Worm (Caenorhabditis elegans) whole organism, midembryonic: ENCODE measurements around the gene K08D8.5.

Experiments
- T22C8.4 ChIP-seq: fragments of 200-800 bp; sonication (Bioruptor generic); IDR thresholded peaks from 2 replicates; pipeline ENCODE4 v1.3.6; 2022; ENCODE audit warnings: missing genetic modification characterization, missing compliant biosample characterization
- cog-1 ChIP-seq: sonication (generic microtip); optimal IDR thresholded peaks from 2 replicates; lab custom pipeline; 2016; ENCODE audit warnings: missing genetic modification characterization, missing compliant biosample characterization
- flt-1 ChIP-seq: fragments of 200-800 bp; sonication (Bioruptor generic); IDR thresholded peaks from 2 replicates; pipeline ENCODE4 v1.3.6; 2022; ENCODE audit warnings: missing genetic modification characterization, missing compliant biosample characterization
- klf-2 ChIP-seq: fragments of 200-800 bp; sonication (Bioruptor generic); conservative IDR thresholded peaks from 2 replicates; pipeline ENCODE4 v1.3.6; 2022; ENCODE audit warnings: missing genetic modification reagents, missing genetic modification characterization, missing compliant biosample characterization
- med-1 ChIP-seq: sonication (generic microtip); optimal IDR thresholded peaks from 2 replicates; lab custom pipeline; 2017; ENCODE audit warnings: missing genetic modification characterization, mild to moderate bottlenecking, missing compliant biosample characterization, antibody characterized with exemption, missing genetic modification reagents; ENCODE audit not compliant: insufficient read depth
- ref-1 ChIP-seq: fragments of 200-800 bp; sonication (Bioruptor generic); conservative IDR thresholded peaks from 2 replicates; pipeline ENCODE4 v1.3.6; 2022; ENCODE audit warnings: missing genetic modification reagents, missing genetic modification characterization, missing compliant biosample characterization
- tab-1 ChIP-seq: fragments of 200-800 bp; sonication (Bioruptor generic); IDR thresholded peaks from 2 replicates; pipeline ENCODE4 v1.3.6; 2022; ENCODE audit warnings: missing genetic modification characterization, missing compliant biosample characterization
- ztf-23 ChIP-seq: fragments of 200-800 bp; sonication (Bioruptor generic); IDR thresholded peaks from 2 replicates; pipeline ENCODE4 v1.3.6; 2022; ENCODE audit warnings: missing genetic modification reagents, missing genetic modification characterization, missing compliant biosample characterization
- ztf-29 ChIP-seq: fragments of 200-800 bp; sonication (Bioruptor generic); IDR thresholded peaks from 2 replicates; pipeline ENCODE4 v1.3.6; 2022; ENCODE audit warnings: missing genetic modification reagents, missing genetic modification characterization, missing compliant biosample characterization

ce11 chrIV:12960136-12960535 is 48.2 kb upstream of the K08D8.5 start, which contains the start of gene F55G11.7:
- TF ChIP-seq ref-1 = no peak
- TF ChIP-seq flt-1 (GFP tag; lab: Robert Waterston, UW) = no peak
- no peak for TF ChIP-seq klf-2 (GFP tag; lab: Robert Waterston, UW)
- no peak for TF ChIP-seq ztf-23 (GFP tag; lab: Robert Waterston, UW)
- no peak for TF ChIP-seq cog-1 (tag; lab: Kevin White, UChicago)
- no peak for TF ChIP-seq ztf-29 (GFP tag; lab: Robert Waterston, UW)
- no peak for TF ChIP-seq tab-1 (GFP tag; lab: Robert Waterston, UW)
- no peak for TF ChIP-seq med-1
- TF ChIP-seq T22C8.4 (GFP tag; lab: Robert Waterston, UW) = no peak
